Worm (Caenorhabditis elegans) whole organism, midembryonic: ENCODE data around the gene clec-84.
"Not testable (repeated sequence)": the region's sequence is repeated elsewhere in the genome, so short reads cannot be mapped to it uniquely, and the experiment has no call there.

ENCODE experiments used
- T22C8.4 ChIP-seq: fragments of 200-800 bp; sonication (Bioruptor generic); IDR thresholded peaks from 2 replicates; pipeline ENCODE4 v1.3.6; 2022; ENCODE audit warnings: missing genetic modification characterization, missing compliant biosample characterization
- cog-1 ChIP-seq: sonication (generic microtip); optimal IDR thresholded peaks from 2 replicates; lab custom pipeline; 2016; ENCODE audit warnings: missing genetic modification characterization, missing compliant biosample characterization
- flt-1 ChIP-seq: fragments of 200-800 bp; sonication (Bioruptor generic); IDR thresholded peaks from 2 replicates; pipeline ENCODE4 v1.3.6; 2022; ENCODE audit warnings: missing genetic modification characterization, missing compliant biosample characterization
- klf-2 ChIP-seq: fragments of 200-800 bp; sonication (Bioruptor generic); conservative IDR thresholded peaks from 2 replicates; pipeline ENCODE4 v1.3.6; 2022; ENCODE audit warnings: missing genetic modification reagents, missing genetic modification characterization, missing compliant biosample characterization
- med-1 ChIP-seq: sonication (generic microtip); optimal IDR thresholded peaks from 2 replicates; lab custom pipeline; 2017; ENCODE audit warnings: missing genetic modification characterization, mild to moderate bottlenecking, missing compliant biosample characterization, antibody characterized with exemption, missing genetic modification reagents; ENCODE audit not compliant: insufficient read depth
- ref-1 ChIP-seq: fragments of 200-800 bp; sonication (Bioruptor generic); conservative IDR thresholded peaks from 2 replicates; pipeline ENCODE4 v1.3.6; 2022; ENCODE audit warnings: missing genetic modification reagents, missing genetic modification characterization, missing compliant biosample characterization
- tab-1 ChIP-seq: fragments of 200-800 bp; sonication (Bioruptor generic); IDR thresholded peaks from 2 replicates; pipeline ENCODE4 v1.3.6; 2022; ENCODE audit warnings: missing genetic modification characterization, missing compliant biosample characterization
- ztf-23 ChIP-seq: fragments of 200-800 bp; sonication (Bioruptor generic); IDR thresholded peaks from 2 replicates; pipeline ENCODE4 v1.3.6; 2022; ENCODE audit warnings: missing genetic modification reagents, missing genetic modification characterization, missing compliant biosample characterization
- ztf-29 ChIP-seq: fragments of 200-800 bp; sonication (Bioruptor generic); IDR thresholded peaks from 2 replicates; pipeline ENCODE4 v1.3.6; 2022; ENCODE audit warnings: missing genetic modification reagents, missing genetic modification characterization, missing compliant biosample characterization

The clec-84 gene

ce11 chrIV:2842162-2842561 is at the start of gene clec-84:
Gene clec-84 (plus strand): TSS chrIV:2842462.
- no peak for TF ChIP-seq med-1

- TF ChIP-seq ztf-29 (no peak), tab-1 (GFP tag; lab: Robert Waterston, UW) (no peak), klf-2 (no peak), ztf-23 (GFP tag; lab: Robert Waterston, UW) (no peak), ref-1 (GFP tag; lab: Robert Waterston, UW) (no peak), flt-1 (no peak), cog-1 (tag; lab: Kevin White, UChicago) (no peak), T22C8.4 (GFP tag; lab: Robert Waterston, UW) (no peak), med-1 (no peak)
Observed at ce11 chrIV:2793956-2794355, 48.3 kb upstream of the clec-84 start.

ce11 chrIV:2798339-2798738 is 43.9 kb upstream of the clec-84 start, which contains the start of gene Y54G2A.52:
Gene Y54G2A.52 (minus strand): TSS chrIV:2798686.
- TF ChIP-seq med-1 (no peak), ref-1 (GFP tag; lab: Robert Waterston, UW) (no peak), ztf-23 (GFP tag; lab: Robert Waterston, UW) (no peak), ztf-29 (no peak), flt-1 (no peak), T22C8.4 (GFP tag; lab: Robert Waterston, UW) (no peak), cog-1 (tag; lab: Kevin White, UChicago) (no peak), klf-2 (no peak), tab-1 (GFP tag; lab: Robert Waterston, UW) (no peak)

- TF ChIP-seq tab-1 (GFP tag; lab: Robert Waterston, UW) (no peak), ztf-29 (no peak), med-1 (no peak)
Observed at ce11 chrIV:2799389-2799788, 42.9 kb upstream of the clec-84 start, which contains the start of gene Y54G2A.10. Gene Y54G2A.10 (plus strand): TSS chrIV:2799689.

ce11 chrIV:2799890-2800289 is 42.4 kb upstream of the clec-84 start:
- TF ChIP-seq tab-1 (GFP tag; lab: Robert Waterston, UW), result no peak
- no peak for TF ChIP-seq ztf-23 (GFP tag; lab: Robert Waterston, UW)
- no peak for TF ChIP-seq T22C8.4 (GFP tag; lab: Robert Waterston, UW)
- no peak for TF ChIP-seq med-1
- no peak for TF ChIP-seq ref-1 (GFP tag; lab: Robert Waterston, UW)
- TF ChIP-seq cog-1 (tag; lab: Kevin White, UChicago), result no peak
- TF ChIP-seq flt-1, result no peak
- TF ChIP-seq ztf-29, result no peak

- TF ChIP-seq ztf-29, result peak; percentile 55; the same call in 1 of the 2 replicates
- TF ChIP-seq tab-1 (GFP tag; lab: Robert Waterston, UW), result peak; percentile 69; the same call in 1 of the 2 replicates
- TF ChIP-seq flt-1, result no peak
- no peak for TF ChIP-seq med-1
- TF ChIP-seq ztf-23 (GFP tag; lab: Robert Waterston, UW), result peak; percentile 69; the same call in 1 of the 2 replicates
Observed at ce11 chrIV:2801004-2801403, 41.3 kb upstream of the clec-84 start.

- TF ChIP-seq ztf-23 (GFP tag; lab: Robert Waterston, UW); T22C8.4 (GFP tag; lab: Robert Waterston, UW); flt-1: not testable (repeated sequence)
Observed at ce11 chrIV:2801558-2801957, 40.7 kb upstream of the clec-84 start, which contains the start of gene Y54G2A.44. Gene Y54G2A.44 (plus strand): TSS chrIV:2801858.

ce11 chrIV:2802193-2802592 is 40.1 kb upstream of the clec-84 start:
- TF ChIP-seq cog-1 (tag; lab: Kevin White, UChicago), result no peak
- TF ChIP-seq tab-1 (GFP tag; lab: Robert Waterston, UW), result peak; percentile 75; the same call in 1 of the 2 replicates
- peak; percentile 54; the same call in 1 of the 2 replicates for TF ChIP-seq ref-1 (GFP tag; lab: Robert Waterston, UW)
- TF ChIP-seq T22C8.4 (GFP tag; lab: Robert Waterston, UW), result no peak
- peak; percentile 74; the same call in 1 of the 2 replicates for TF ChIP-seq ztf-23 (GFP tag; lab: Robert Waterston, UW)
- peak; percentile 61; the same call in 1 of the 2 replicates for TF ChIP-seq klf-2
- no peak for TF ChIP-seq med-1
- 0 out of 2 replicates have a peak, but pooled peaks have one; percentile 14 for TF ChIP-seq ztf-29
- TF ChIP-seq flt-1, result peak; percentile 63

- TF ChIP-seq flt-1, result no peak
- no peak for TF ChIP-seq tab-1 (GFP tag; lab: Robert Waterston, UW)
Observed at ce11 chrIV:2803652-2804051, 38.6 kb upstream of the clec-84 start, which contains the start of gene Y54G2A.32. Gene Y54G2A.32 (plus strand): TSS chrIV:2803952.

ce11 chrIV:2805525-2805924 is 36.7 kb upstream of the clec-84 start, which contains the start of gene Y54G2A.45:
Gene Y54G2A.45 (plus strand): TSS chrIV:2805857.
- TF ChIP-seq klf-2 (no peak), T22C8.4 (GFP tag; lab: Robert Waterston, UW) (peak; percentile 65), ztf-29 (no peak), tab-1 (GFP tag; lab: Robert Waterston, UW) (peak; percentile 82), cog-1 (tag; lab: Kevin White, UChicago) (peak; percentile 39), ztf-23 (GFP tag; lab: Robert Waterston, UW) (peak; percentile 74), ref-1 (GFP tag; lab: Robert Waterston, UW) (peak; percentile 69), flt-1 (peak; percentile 90), med-1 (no peak)

ce11 chrIV:2808154-2808553 is 34.1 kb upstream of the clec-84 start:
- TF ChIP-seq tab-1 (GFP tag; lab: Robert Waterston, UW), result 0 out of 2 replicates have a peak, but pooled peaks have one; percentile 58
- no peak for TF ChIP-seq ztf-29
- no peak; the same call in 1 of the 2 replicates for TF ChIP-seq ztf-23 (GFP tag; lab: Robert Waterston, UW)
- TF ChIP-seq flt-1, result peak; percentile 44; the same call in 1 of the 2 replicates
- TF ChIP-seq cog-1 (tag; lab: Kevin White, UChicago), result no peak
- TF ChIP-seq klf-2, result no peak
- TF ChIP-seq med-1, result no peak
- no peak for TF ChIP-seq ref-1 (GFP tag; lab: Robert Waterston, UW)
